Fruit fly (Drosophila melanogaster) whole organism, prepupa: Measurements from ENCODE around the gene Aprt.

Source experiments
- Blimp-1 ChIP-seq: fragments of 200-800 bp; sonication (Bioruptor generic); optimal IDR thresholded peaks from 3 replicates; lab custom pipeline; 2017; ENCODE audit warnings: missing biosample characterization, missing genetic modification characterization, mild to moderate bottlenecking, moderate library complexity, missing genetic modification reagents
- CG10631 ChIP-seq: fragments of 200-800 bp; sonication (Bioruptor generic); optimal IDR thresholded peaks from 2 replicates; lab custom pipeline; 2016; ENCODE audit warnings: missing biosample characterization, missing genetic modification characterization
- CG11762 ChIP-seq: fragments of 200-800 bp; sonication (Bioruptor generic); optimal IDR thresholded peaks from 3 replicates; lab custom pipeline; 2016; ENCODE audit warnings: missing biosample characterization, missing genetic modification characterization; ENCODE audit not compliant: insufficient read depth
- CG15336 ChIP-seq: fragments of 200-800 bp; sonication (Bioruptor generic); IDR thresholded peaks from 2 replicates; pipeline ENCODE4 v1.3.6; 2022; ENCODE audit warnings: missing biosample characterization, missing genetic modification characterization
- CG1621 ChIP-seq: fragments of 200-800 bp; sonication (Bioruptor generic); optimal IDR thresholded peaks from 3 replicates; lab custom pipeline; 2018; ENCODE audit warnings: missing biosample characterization, mild to moderate bottlenecking, missing genetic modification characterization
- CG16779 ChIP-seq: fragments of 200-800 bp; sonication (Bioruptor generic); optimal IDR thresholded peaks from 3 replicates; lab custom pipeline; 2017; ENCODE audit warnings: missing biosample characterization, mild to moderate bottlenecking, missing genetic modification characterization
- CG31627 ChIP-seq: fragments of 200-800 bp; sonication (Bioruptor generic); optimal IDR thresholded peaks from 3 replicates; lab custom pipeline; 2016; ENCODE audit warnings: missing biosample characterization, missing genetic modification characterization
- CG32006 ChIP-seq: fragments of 200-800 bp; sonication (Bioruptor generic); optimal IDR thresholded peaks from 3 replicates; lab custom pipeline; 2017; ENCODE audit warnings: missing biosample characterization, mild to moderate bottlenecking, missing genetic modification characterization
- CG34406 ChIP-seq: fragments of 200-800 bp; sonication (Bioruptor generic); optimal IDR thresholded peaks from 3 replicates; lab custom pipeline; 2016; ENCODE audit warnings: missing biosample characterization, missing genetic modification characterization
- CG3919 ChIP-seq: fragments of 200-800 bp; sonication (Bioruptor generic); optimal IDR thresholded peaks from 3 replicates; lab custom pipeline; 2016; ENCODE audit warnings: missing biosample characterization, missing genetic modification characterization
- CG4318 ChIP-seq: fragments of 200-800 bp; sonication (Bioruptor generic); optimal IDR thresholded peaks from 3 replicates; lab custom pipeline; 2017; ENCODE audit warnings: missing biosample characterization, mild to moderate bottlenecking, missing genetic modification characterization
- CG6163 ChIP-seq: fragments of 200-800 bp; sonication (Bioruptor generic); IDR thresholded peaks from 3 replicates; pipeline ENCODE4 v1.3.6; 2022; ENCODE audit warnings: missing biosample characterization, missing genetic modification characterization
- CG6792 ChIP-seq: fragments of 200-800 bp; sonication (Bioruptor generic); optimal IDR thresholded peaks from 3 replicates; lab custom pipeline; 2016; ENCODE audit warnings: missing biosample characterization, missing genetic modification characterization
- CG6808 ChIP-seq: fragments of 200-800 bp; sonication (Bioruptor generic); optimal IDR thresholded peaks from 3 replicates; lab custom pipeline; 2017; ENCODE audit warnings: missing biosample characterization, missing genetic modification characterization, mild to moderate bottlenecking, moderate library complexity, missing genetic modification reagents
- CG8119 ChIP-seq: fragments of 200-800 bp; sonication (Bioruptor generic); IDR thresholded peaks from 3 replicates; pipeline ENCODE4 v1.3.6; 2022; ENCODE audit warnings: missing biosample characterization, missing genetic modification characterization
- CG8319 ChIP-seq: fragments of 200-800 bp; sonication (Bioruptor generic); optimal IDR thresholded peaks from 3 replicates; lab custom pipeline; 2016; ENCODE audit warnings: missing biosample characterization, missing genetic modification characterization
- CG9139 ChIP-seq: fragments of 200-800 bp; sonication (Bioruptor generic); optimal IDR thresholded peaks from 3 replicates; lab custom pipeline; 2017; ENCODE audit warnings: missing biosample characterization, mild to moderate bottlenecking, missing genetic modification characterization
- Eip75B ChIP-seq: fragments of 200-800 bp; sonication (Bioruptor generic); optimal IDR thresholded peaks from 3 replicates; lab custom pipeline; 2016; ENCODE audit warnings: missing biosample characterization, missing genetic modification characterization
- Eip78C ChIP-seq: fragments of 200-800 bp; sonication (Bioruptor generic); peaks from one replicate; lab custom pipeline; 2016; ENCODE audit warnings: missing biosample characterization, missing genetic modification characterization
- Eip93F ChIP-seq: fragments of 200-800 bp; sonication (Bioruptor generic); optimal IDR thresholded peaks from 2 replicates; lab custom pipeline; 2016; ENCODE audit warnings: missing biosample characterization, mild to moderate bottlenecking, missing genetic modification characterization
- Ets21C ChIP-seq: fragments of 200-800 bp; sonication (Bioruptor generic); optimal IDR thresholded peaks from 3 replicates; lab custom pipeline; 2016; ENCODE audit warnings: missing biosample characterization, missing genetic modification characterization
- Ets96B ChIP-seq: fragments of 200-800 bp; optimal IDR thresholded peaks from 2 replicates; lab custom pipeline; 2019; ENCODE audit warnings: missing biosample characterization, mild to moderate bottlenecking, missing genetic modification characterization, moderate library complexity
- Gug ChIP-seq: fragments of 200-800 bp; sonication (Bioruptor generic); IDR thresholded peaks from 2 replicates; pipeline ENCODE4 v1.3.6; 2022; ENCODE audit warnings: missing biosample characterization, missing genetic modification characterization
- Hr38 ChIP-seq: sonication (Bioruptor generic); optimal IDR thresholded peaks from 2 replicates; lab custom pipeline; 2016; ENCODE audit warnings: missing biosample characterization, missing genetic modification characterization
- Lpt ChIP-seq: fragments of 200-800 bp; sonication (Bioruptor generic); optimal IDR thresholded peaks from 3 replicates; lab custom pipeline; 2016; ENCODE audit warnings: missing biosample characterization, missing genetic modification characterization
- Met ChIP-seq: fragments of 200-800 bp; sonication (Bioruptor generic); optimal IDR thresholded peaks from 3 replicates; lab custom pipeline; 2016; ENCODE audit warnings: missing biosample characterization, missing genetic modification characterization
- OdsH ChIP-seq: fragments of 200-800 bp; sonication (Bioruptor generic); optimal IDR thresholded peaks from 3 replicates; lab custom pipeline; 2016; ENCODE audit warnings: missing biosample characterization, missing genetic modification characterization
- Smox ChIP-seq: fragments of 200-800 bp; sonication (Bioruptor generic); optimal IDR thresholded peaks from 3 replicates; lab custom pipeline; 2016; ENCODE audit warnings: missing biosample characterization, missing genetic modification characterization
- Sox102F ChIP-seq: fragments of 200-800 bp; sonication (Bioruptor generic); optimal IDR thresholded peaks from 2 replicates; lab custom pipeline; 2016; ENCODE audit warnings: missing biosample characterization, mild to moderate bottlenecking, missing genetic modification characterization
- Sox14 ChIP-seq: fragments of 200-800 bp; sonication (Bioruptor generic); optimal IDR thresholded peaks from 3 replicates; lab custom pipeline; 2016; ENCODE audit warnings: missing biosample characterization, missing genetic modification characterization
- Sox15 ChIP-seq: fragments of 200-800 bp; sonication (Bioruptor generic); optimal IDR thresholded peaks from 3 replicates; lab custom pipeline; 2016; ENCODE audit warnings: missing biosample characterization, missing genetic modification characterization
- achi ChIP-seq: fragments of 200-800 bp; sonication (Bioruptor generic); optimal IDR thresholded peaks from 3 replicates; lab custom pipeline; 2016; ENCODE audit warnings: missing biosample characterization, missing genetic modification characterization
- acj6 ChIP-seq: fragments of 200-800 bp; sonication (Bioruptor generic); optimal IDR thresholded peaks from 3 replicates; lab custom pipeline; 2016; ENCODE audit warnings: missing biosample characterization, missing genetic modification characterization
- cyc ChIP-seq: fragments of 200-800 bp; sonication (Bioruptor generic); optimal IDR thresholded peaks from 3 replicates; lab custom pipeline; 2016; ENCODE audit warnings: missing biosample characterization, missing genetic modification characterization
- dac ChIP-seq: fragments of 200-800 bp; sonication (Bioruptor generic); optimal IDR thresholded peaks from 2 replicates; lab custom pipeline; 2017; ENCODE audit warnings: missing biosample characterization, mild to moderate bottlenecking, missing genetic modification characterization
- dsx ChIP-seq: fragments of 200-800 bp; optimal IDR thresholded peaks from 3 replicates; lab custom pipeline; 2019; ENCODE audit warnings: missing biosample characterization, mild to moderate bottlenecking, missing genetic modification characterization, moderate library complexity; ENCODE audit not compliant: poor library complexity, severe bottlenecking
- esn ChIP-seq: fragments of 200-800 bp; sonication (Bioruptor generic); optimal IDR thresholded peaks from 2 replicates; lab custom pipeline; 2016; ENCODE audit warnings: missing biosample characterization, mild to moderate bottlenecking, missing genetic modification characterization, moderate library complexity
- fd59A ChIP-seq: fragments of 200-800 bp; sonication (Bioruptor generic); optimal IDR thresholded peaks from 2 replicates; lab custom pipeline; 2017; ENCODE audit warnings: missing biosample characterization, mild to moderate bottlenecking, missing genetic modification characterization, missing genetic modification reagents
- fd85E ChIP-seq: fragments of 200-800 bp; sonication (Bioruptor generic); optimal IDR thresholded peaks from 3 replicates; lab custom pipeline; 2016; ENCODE audit warnings: missing biosample characterization, missing genetic modification characterization
- lz ChIP-seq: fragments of 200-800 bp; sonication (Bioruptor generic); optimal IDR thresholded peaks from 3 replicates; lab custom pipeline; 2016; ENCODE audit warnings: missing biosample characterization, missing genetic modification characterization
- net ChIP-seq: fragments of 200-800 bp; sonication (Bioruptor generic); optimal IDR thresholded peaks from 3 replicates; lab custom pipeline; 2016; ENCODE audit warnings: missing biosample characterization, missing genetic modification characterization
- pdm3 ChIP-seq: fragments of 200-800 bp; sonication (Bioruptor generic); optimal IDR thresholded peaks from 3 replicates; lab custom pipeline; 2016; ENCODE audit warnings: missing biosample characterization, missing genetic modification characterization
- salr ChIP-seq, 2 experiments: fragments of 200-800 bp; sonication (Bioruptor generic); optimal IDR thresholded peaks; 3 replicates each; lab custom pipeline; 2016 to 2018; ENCODE audit warnings: missing biosample characterization in 2 of 2, missing genetic modification characterization in 2 of 2, mild to moderate bottlenecking in 1 of 2
- svp ChIP-seq: fragments of 200-800 bp; sonication (Bioruptor generic); peaks from one replicate; lab custom pipeline; 2016; ENCODE audit warnings: missing biosample characterization, missing genetic modification characterization
- vri ChIP-seq: fragments of 200-800 bp; sonication (Bioruptor generic); optimal IDR thresholded peaks from 3 replicates; lab custom pipeline; 2016; ENCODE audit warnings: missing biosample characterization, mild to moderate bottlenecking, missing genetic modification characterization

Gene Aprt

DNA sequence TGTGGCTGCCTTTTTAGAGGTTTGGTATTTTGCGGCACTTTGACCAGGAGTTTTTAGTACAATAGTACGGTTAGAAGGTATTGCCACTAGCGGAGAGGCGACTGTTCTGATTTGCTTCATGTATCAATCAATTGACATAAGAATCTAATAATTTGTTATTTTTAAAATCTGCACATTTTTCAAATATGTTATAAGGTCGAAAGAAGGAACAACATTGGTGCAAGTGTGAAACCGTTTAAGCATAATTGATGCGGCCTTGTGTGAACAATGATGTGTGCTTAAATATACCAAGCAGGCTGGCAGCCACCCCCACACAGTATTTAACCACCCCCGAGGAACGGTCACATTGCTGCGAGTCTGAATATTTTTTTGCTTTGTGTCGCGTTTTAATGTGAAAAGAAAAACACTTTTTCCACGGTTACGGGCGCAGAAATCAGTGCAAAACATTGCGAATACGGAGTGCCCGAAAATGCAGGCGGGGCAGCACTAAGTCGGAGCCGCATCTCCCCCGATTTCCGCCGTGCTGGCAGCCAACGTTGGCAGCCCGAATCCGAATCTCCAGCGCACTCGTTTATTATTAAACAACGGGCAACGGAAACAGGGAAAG, 19.6 kb downstream of the Aprt start, which contains the start of the genes HBS1 and CG12025 (continued):
- TF ChIP-seq achi (GFP tag; lab: Kevin White, UChicago): peak; percentile 24
- TF ChIP-seq Blimp-1 (GFP tag; lab: Kevin White, UChicago): no peak
- TF ChIP-seq CG16779 (tag; lab: Kevin White, UChicago): no peak
- peak; percentile 70 for TF ChIP-seq cyc (GFP tag; lab: Kevin White, UChicago)
- TF ChIP-seq CG8119 (GFP tag; lab: Robert Waterston, UW): no peak
- TF ChIP-seq Gug (GFP tag; lab: Robert Waterston, UW): peak; percentile 40; the same call in 1 of the 2 replicates
- peak; percentile 52 for TF ChIP-seq lz (GFP tag; lab: Kevin White, UChicago)
- no peak for TF ChIP-seq Hr38
- TF ChIP-seq Eip78C (GFP tag; lab: Kevin White, UChicago): peak; percentile 72
- TF ChIP-seq Smox (GFP tag; lab: Kevin White, UChicago): no peak
- TF ChIP-seq Lpt: peak; percentile 34
- 0 out of 2 replicates have a peak, but pooled peaks have one; percentile 28 for TF ChIP-seq CG15336 (GFP tag; lab: Robert Waterston, UW)
- TF ChIP-seq CG9139 (GFP tag; lab: Kevin White, UChicago): no peak
- peak; percentile 50 for TF ChIP-seq Ets21C (GFP tag; lab: Kevin White, UChicago)
- no peak for TF ChIP-seq pdm3 (GFP tag; lab: Kevin White, UChicago)
- peak; percentile 41 for TF ChIP-seq CG3919
- TF ChIP-seq CG6792: no peak
- no peak for TF ChIP-seq net (GFP tag; lab: Kevin White, UChicago)
- no peak for TF ChIP-seq CG11762 (GFP tag; lab: Kevin White, UChicago)
- peak; percentile 85 for TF ChIP-seq Sox14 (GFP tag; lab: Kevin White, UChicago)
- peak; percentile 55 for TF ChIP-seq esn (GFP tag; lab: Kevin White, UChicago)
- TF ChIP-seq fd59A (GFP tag; lab: Kevin White, UChicago): no peak
- TF ChIP-seq svp (GFP tag; lab: Kevin White, UChicago): peak; percentile 88
- TF ChIP-seq CG1621 (tag; lab: Kevin White, UChicago): peak; percentile 69
- peak; percentile 30 for TF ChIP-seq Ets96B (tag; lab: Kevin White, UChicago)
- TF ChIP-seq OdsH: no peak
- TF ChIP-seq CG4318: no peak

DNA sequence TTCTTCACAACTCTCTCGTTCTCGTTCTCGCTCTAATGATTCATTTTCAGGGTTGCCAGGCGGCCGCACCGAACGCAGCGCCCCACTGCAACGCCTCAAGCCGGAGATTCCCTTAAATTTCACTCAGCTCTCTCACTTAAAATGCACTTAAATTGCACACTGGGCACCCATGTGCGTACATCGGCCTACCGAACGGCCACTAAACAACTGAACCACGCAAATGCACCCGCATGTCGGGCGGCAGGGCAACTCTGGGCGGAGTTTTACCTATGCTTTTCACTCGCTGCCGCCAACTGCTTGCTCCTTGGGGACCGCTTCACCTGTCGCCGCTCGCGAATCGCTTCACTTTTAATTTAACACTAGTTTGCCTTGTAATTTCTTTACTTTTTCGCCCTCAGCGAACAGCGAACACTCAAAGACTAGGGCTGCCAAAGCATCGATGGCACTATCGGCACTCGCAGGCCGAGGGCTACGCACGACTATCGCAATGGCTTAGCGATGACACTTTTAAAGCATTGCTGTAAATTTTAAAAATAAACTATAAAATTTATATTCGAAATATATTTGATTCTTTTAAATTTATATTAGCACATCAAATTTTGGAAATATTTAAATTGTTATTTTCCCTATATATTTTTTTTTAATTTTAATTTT, 22.9 kb downstream of the Aprt start, which contains the start of gene Rap1:
Gene Rap1 (minus strand): TSS at position 446 of the 654 bp plus-strand sequence.
- TF ChIP-seq Sox15 (GFP tag; lab: Kevin White, UChicago) (peak; percentile 18), Blimp-1 (GFP tag; lab: Kevin White, UChicago) (peak; percentile 37), dac (no peak), CG1621 (tag; lab: Kevin White, UChicago) (no peak), fd59A (GFP tag; lab: Kevin White, UChicago) (no peak), CG15336 (GFP tag; lab: Robert Waterston, UW) (no peak), lz (GFP tag; lab: Kevin White, UChicago) (peak; percentile 49), CG8319 (GFP tag; lab: Kevin White, UChicago) (peak; percentile 42), CG34406 (GFP tag; lab: Kevin White, UChicago) (no peak), CG10631 (GFP tag; lab: Kevin White, UChicago) (peak; percentile 32), CG6808 (GFP tag; lab: Kevin White, UChicago) (peak; percentile 57), Ets96B (tag; lab: Kevin White, UChicago) (peak; percentile 15), Sox102F (no peak), CG32006 (GFP tag; lab: Kevin White, UChicago) (peak; percentile 48), salr (GFP tag; optimal IDR thresholded peaks at IDR 0.05; lab: Kevin White, UChicago) (peak in 1 of 2 experiments; percentile 38), pdm3 (GFP tag; lab: Kevin White, UChicago) (peak; percentile 42), CG6163 (GFP tag; lab: Robert Waterston, UW) (peak; percentile 58; the same call in 1 of the 3 replicates), Gug (GFP tag; lab: Robert Waterston, UW) (0 out of 2 replicates have a peak, but pooled peaks have one; percentile 9), fd85E (GFP tag; lab: Kevin White, UChicago) (no peak), Eip93F (peak; percentile 34), acj6 (GFP tag; lab: Kevin White, UChicago) (no peak), vri (GFP tag; lab: Kevin White, UChicago) (no peak), CG4318 (no peak), dsx (no peak), Eip75B (GFP tag; lab: Kevin White, UChicago) (peak; percentile 53), CG31627 (GFP tag; lab: Kevin White, UChicago) (peak; percentile 69), Sox14 (GFP tag; lab: Kevin White, UChicago) (peak; percentile 21), Met (GFP tag; lab: Kevin White, UChicago) (peak; percentile 40), achi (GFP tag; lab: Kevin White, UChicago) (peak; percentile 31), net (GFP tag; lab: Kevin White, UChicago) (no peak), CG11762 (GFP tag; lab: Kevin White, UChicago) (no peak), esn (GFP tag; lab: Kevin White, UChicago) (peak; percentile 56), Eip78C (GFP tag; lab: Kevin White, UChicago) (peak; percentile 69)
